Fruit fly (Drosophila melanogaster) whole organism, embryonic: ENCODE results near the gene ftz-f1.
A peak's percentile ranks its signal among the peaks of the same experiment; 100 is the strongest.

Experiments
- C15 ChIP-seq: fragments of 200-800 bp; sonication (Bioruptor generic); IDR thresholded peaks from 3 replicates; pipeline ENCODE4 v1.3.6; 2022; ENCODE audit warnings: missing biosample characterization, missing genetic modification characterization
- CG10147 ChIP-seq: fragments of 200-800 bp; sonication (Bioruptor generic); optimal IDR thresholded peaks from 2 replicates; lab custom pipeline; 2019; ENCODE audit warnings: missing biosample characterization, mild to moderate bottlenecking, missing genetic modification characterization, moderate library complexity
- CG10565 ChIP-seq: fragments of 200-800 bp; sonication (Bioruptor generic); optimal IDR thresholded peaks from 3 replicates; lab custom pipeline; 2016; ENCODE audit warnings: missing biosample characterization, mild to moderate bottlenecking, missing genetic modification characterization
- CG12942 ChIP-seq: fragments of 200-800 bp; sonication (Bioruptor generic); optimal IDR thresholded peaks from 3 replicates; lab custom pipeline; 2016; ENCODE audit warnings: missing biosample characterization, missing genetic modification characterization
- CG1647 ChIP-seq: fragments of 200-800 bp; sonication (Bioruptor generic); optimal IDR thresholded peaks from 3 replicates; lab custom pipeline; 2016; ENCODE audit warnings: missing biosample characterization, missing genetic modification characterization
- CG17568 ChIP-seq: fragments of 200-800 bp; sonication (Bioruptor generic); optimal IDR thresholded peaks from 2 replicates; lab custom pipeline; 2018; ENCODE audit warnings: missing biosample characterization, mild to moderate bottlenecking, missing genetic modification characterization, moderate library complexity
- CG1832 ChIP-seq: fragments of 200-800 bp; sonication (Bioruptor generic); optimal IDR thresholded peaks from 2 replicates; lab custom pipeline; 2017; ENCODE audit warnings: missing biosample characterization, mild to moderate bottlenecking, missing genetic modification characterization, inconsistent platforms
- CG2202 ChIP-seq: fragments of 200-800 bp; sonication (Bioruptor generic); optimal IDR thresholded peaks from 2 replicates; lab custom pipeline; 2018; ENCODE audit warnings: missing biosample characterization, mild to moderate bottlenecking, missing genetic modification characterization
- CG2678 ChIP-seq: fragments of 200-800 bp; sonication (Bioruptor generic); optimal IDR thresholded peaks from 3 replicates; lab custom pipeline; 2019; ENCODE audit warnings: missing biosample characterization, mild to moderate bottlenecking, missing genetic modification characterization, moderate library complexity
- CG32767 ChIP-seq: fragments of 200-800 bp; sonication (Bioruptor generic); IDR thresholded peaks from 2 replicates; pipeline ENCODE4 v1.3.6; 2022; ENCODE audit warnings: missing biosample characterization, missing genetic modification characterization
- CG3995 ChIP-seq: fragments of 200-800 bp; sonication (Bioruptor generic); optimal IDR thresholded peaks from 3 replicates; lab custom pipeline; 2016; ENCODE audit warnings: missing biosample characterization, missing genetic modification characterization
- CG7963 ChIP-seq: fragments of 200-800 bp; sonication (Bioruptor generic); IDR thresholded peaks from 3 replicates; pipeline ENCODE4 v1.3.6; 2022; ENCODE audit warnings: missing biosample characterization, missing genetic modification characterization; ENCODE audit not compliant: partially characterized antibody
- CG8359 ChIP-seq: fragments of 200-800 bp; sonication (Bioruptor generic); optimal IDR thresholded peaks from 2 replicates; lab custom pipeline; 2017; ENCODE audit warnings: missing biosample characterization, mild to moderate bottlenecking, missing genetic modification characterization, borderline replicate concordance
- HLH4C ChIP-seq: fragments of 200-800 bp; sonication (Bioruptor generic); IDR thresholded peaks from 3 replicates; pipeline ENCODE4 v1.3.6; 2022; ENCODE audit warnings: missing biosample characterization, missing genetic modification characterization; ENCODE audit not compliant: partially characterized antibody
- Hr51 ChIP-seq, 2 experiments: fragments of 200-800 bp; sonication (Bioruptor generic); optimal IDR thresholded peaks; 2 replicates in 1 of 2; 3 replicates in 1 of 2; lab custom pipeline; 2016 to 2018; ENCODE audit warnings: missing biosample characterization in 2 of 2, missing genetic modification characterization in 2 of 2, mild to moderate bottlenecking in 1 of 2, moderate library complexity in 1 of 2
- Nf-YB ChIP-seq: fragments of 200-800 bp; sonication (Bioruptor generic); optimal IDR thresholded peaks from 3 replicates; lab custom pipeline; 2019; ENCODE audit warnings: missing biosample characterization, mild to moderate bottlenecking, missing genetic modification characterization, moderate library complexity
- Pdp1 ChIP-seq, 2 experiments: fragments of 200-800 bp; sonication (Bioruptor generic); optimal IDR thresholded peaks; 3 replicates each; lab custom pipeline; 2016; ENCODE audit warnings: missing biosample characterization in 2 of 2, missing genetic modification characterization in 2 of 2, mild to moderate bottlenecking in 1 of 2, moderate library complexity in 1 of 2
- Ptx1 ChIP-seq: fragments of 200-800 bp; sonication (Bioruptor generic); IDR thresholded peaks from 2 replicates; pipeline ENCODE4 v1.3.6; 2022; ENCODE audit warnings: missing biosample characterization, missing genetic modification characterization
- Sry-δ ChIP-seq: fragments of 200-800 bp; sonication (Bioruptor generic); optimal IDR thresholded peaks from 2 replicates; lab custom pipeline; 2016; ENCODE audit warnings: missing biosample characterization, missing genetic modification characterization
- caup ChIP-seq: fragments of 200-800 bp; sonication (Bioruptor generic); optimal IDR thresholded peaks from 3 replicates; lab custom pipeline; 2017; ENCODE audit warnings: missing biosample characterization, mild to moderate bottlenecking, missing genetic modification characterization, moderate library complexity; ENCODE audit not compliant: severe bottlenecking
- exex ChIP-seq: fragments of 200-800 bp; sonication (Bioruptor generic); optimal IDR thresholded peaks from 4 replicates; lab custom pipeline; 2018; ENCODE audit warnings: missing biosample characterization, mild to moderate bottlenecking, missing genetic modification characterization, moderate library complexity
- grn ChIP-seq: fragments of 200-800 bp; sonication (Bioruptor generic); optimal IDR thresholded peaks from 3 replicates; lab custom pipeline; 2017; ENCODE audit warnings: missing biosample characterization, missing genetic modification characterization
- knrl ChIP-seq: fragments of 200-800 bp; sonication (Bioruptor generic); IDR thresholded peaks from 3 replicates; pipeline ENCODE4 v1.3.6; 2022; ENCODE audit warnings: missing biosample characterization, missing genetic modification characterization; ENCODE audit not compliant: partially characterized antibody
- lilli ChIP-seq: fragments of 200-800 bp; sonication (Bioruptor generic); optimal IDR thresholded peaks from 3 replicates; lab custom pipeline; 2016; ENCODE audit warnings: missing biosample characterization, missing genetic modification characterization
- nau ChIP-seq: fragments of 200-800 bp; sonication (Bioruptor generic); optimal IDR thresholded peaks from 3 replicates; lab custom pipeline; 2017; ENCODE audit warnings: missing biosample characterization, mild to moderate bottlenecking, missing genetic modification characterization, missing genetic modification reagents
- nom ChIP-seq: fragments of 200-800 bp; sonication (Bioruptor generic); optimal IDR thresholded peaks from 2 replicates; lab custom pipeline; 2017; ENCODE audit warnings: missing biosample characterization, missing genetic modification characterization, mild to moderate bottlenecking, moderate library complexity, missing genetic modification reagents
- p53 ChIP-seq: fragments of 200-800 bp; sonication (Bioruptor generic); optimal IDR thresholded peaks from 2 replicates; lab custom pipeline; 2016; ENCODE audit warnings: missing biosample characterization, missing genetic modification characterization
- psq ChIP-seq: fragments of 200-800 bp; sonication (Bioruptor generic); optimal IDR thresholded peaks from 2 replicates; lab custom pipeline; 2017; ENCODE audit warnings: missing biosample characterization, missing genetic modification characterization
- sd ChIP-seq: fragments of 200-800 bp; sonication (Bioruptor generic); optimal IDR thresholded peaks from 3 replicates; lab custom pipeline; 2018; ENCODE audit warnings: missing biosample characterization, mild to moderate bottlenecking, missing genetic modification characterization, moderate library complexity
- sisA ChIP-seq: fragments of 200-800 bp; sonication (Bioruptor generic); IDR thresholded peaks from 2 replicates; pipeline ENCODE4 v1.3.6; 2022; ENCODE audit warnings: missing biosample characterization, missing genetic modification characterization
- sug ChIP-seq: fragments of 200-800 bp; optimal IDR thresholded peaks from 2 replicates; lab custom pipeline; 2019; ENCODE audit warnings: missing biosample characterization, mild to moderate bottlenecking, missing genetic modification characterization, moderate library complexity
- tin ChIP-seq: fragments of 200-800 bp; sonication (Bioruptor generic); optimal IDR thresholded peaks from 3 replicates; lab custom pipeline; 2016; ENCODE audit warnings: missing biosample characterization, missing genetic modification characterization
- trem ChIP-seq: fragments of 200-800 bp; optimal IDR thresholded peaks from 3 replicates; lab custom pipeline; 2019; ENCODE audit warnings: missing biosample characterization, mild to moderate bottlenecking, missing genetic modification characterization, moderate library complexity
- vvl ChIP-seq: fragments of 200-800 bp; sonication (Bioruptor generic); IDR thresholded peaks from 2 replicates; pipeline ENCODE4 v1.3.6; 2022; ENCODE audit warnings: missing biosample characterization, missing genetic modification characterization

Gene ftz-f1

DNA sequence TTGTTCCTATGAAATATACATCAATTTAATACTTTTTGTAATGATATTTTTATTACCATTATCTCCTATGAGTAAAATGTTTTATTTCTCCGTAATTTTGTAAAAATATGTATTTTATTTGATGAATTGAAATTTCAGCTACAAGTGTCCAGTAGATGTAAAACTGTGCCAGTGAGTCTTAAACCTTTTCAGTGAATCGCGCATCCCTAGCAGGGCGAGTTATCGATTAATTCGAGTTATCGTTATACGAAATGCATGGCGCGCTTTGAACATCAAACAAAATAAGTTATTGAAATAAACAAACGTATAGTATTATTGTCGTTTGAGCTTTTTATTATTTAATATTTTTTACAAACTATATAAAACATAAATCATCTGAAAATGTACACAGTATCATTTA lies 27.2 kb upstream of the ftz-f1 start (continued):
- no peak for TF ChIP-seq sisA
- TF ChIP-seq Nf-YB = no peak
- TF ChIP-seq CG17568 (GFP tag; lab: Kevin White, UChicago) = no peak
- TF ChIP-seq HLH4C (GFP tag; lab: Robert Waterston, UW) = peak; percentile 78
- TF ChIP-seq nau (GFP tag; lab: Kevin White, UChicago) = no peak
- no peak for TF ChIP-seq sd (tag; lab: Kevin White, UChicago)
- TF ChIP-seq psq = no peak
- no peak for TF ChIP-seq tin
- no peak for TF ChIP-seq CG1832 (GFP tag; lab: Kevin White, UChicago)
- TF ChIP-seq lilli (GFP tag; lab: Kevin White, UChicago) = peak; percentile 8
- no peak for TF ChIP-seq p53
- TF ChIP-seq Hr51 (GFP tag; optimal IDR thresholded peaks at IDR 0.05; lab: Kevin White, UChicago) = no peak
- TF ChIP-seq Ptx1 = no peak
- no peak for TF ChIP-seq vvl
- peak; percentile 88 for TF ChIP-seq Sry-δ (GFP tag; lab: Kevin White, UChicago)
- no peak for TF ChIP-seq CG1647 (GFP tag; lab: Kevin White, UChicago)
- TF ChIP-seq CG8359 (GFP tag; lab: Kevin White, UChicago) = no peak
- no peak for TF ChIP-seq CG10147 (GFP tag; lab: Kevin White, UChicago)
- peak; percentile 59 for TF ChIP-seq CG7963 (GFP tag; lab: Robert Waterston, UW)
- TF ChIP-seq CG2678 (tag; lab: Kevin White, UChicago) = no peak

DNA sequence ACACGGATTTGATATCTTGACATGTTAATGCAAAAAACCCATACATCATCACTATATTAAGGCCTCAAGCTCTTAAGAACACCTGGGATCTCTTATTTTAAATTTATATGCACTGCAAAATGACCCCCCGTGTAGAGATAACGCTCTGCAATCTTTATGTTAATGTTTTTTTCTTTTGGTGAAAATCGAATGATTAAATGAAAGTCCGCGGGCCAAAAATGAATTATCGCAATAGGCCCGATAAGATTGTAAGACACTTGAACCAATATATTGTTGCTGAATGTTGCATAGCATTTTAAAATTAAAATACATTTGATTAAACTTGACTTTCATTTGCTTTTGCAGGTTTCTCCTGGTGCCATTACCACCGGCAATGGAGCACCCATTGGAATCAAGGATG lies 24.9 kb upstream of the ftz-f1 start:
- no peak for TF ChIP-seq trem (tag; lab: Kevin White, UChicago)
- no peak for TF ChIP-seq CG12942 (GFP tag; lab: Kevin White, UChicago)
- TF ChIP-seq CG2202 (tag; lab: Kevin White, UChicago) = no peak
- no peak for TF ChIP-seq CG32767
- TF ChIP-seq CG10565 (GFP tag; lab: Kevin White, UChicago) = no peak
- peak; percentile 93 for TF ChIP-seq sug (tag; lab: Kevin White, UChicago)
- peak; percentile 35 for TF ChIP-seq exex (tag; lab: Kevin White, UChicago)
- TF ChIP-seq, all 482 proteins: peak for 2

DNA sequence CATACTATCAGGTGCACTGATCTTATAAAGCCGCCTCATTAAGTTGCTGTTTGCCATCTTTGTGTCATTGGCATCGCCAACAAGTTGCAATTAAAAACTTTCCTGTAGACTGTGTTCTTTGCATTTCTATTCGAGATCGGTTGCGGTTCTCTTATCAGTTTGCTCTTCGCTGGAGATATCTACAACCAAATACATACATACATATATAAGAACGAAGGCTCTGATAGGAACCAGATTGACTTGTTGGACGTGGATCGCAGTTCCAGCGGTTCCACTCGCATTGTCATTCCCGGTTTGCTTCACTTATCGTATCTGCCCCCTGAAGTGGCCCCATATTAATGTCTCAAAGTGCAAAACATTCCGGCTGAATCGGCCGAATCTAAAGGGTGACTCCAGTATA lies 23.7 kb upstream of the ftz-f1 start:
- TF ChIP-seq CG3995 (GFP tag; lab: Kevin White, UChicago) = no peak
- no peak for TF ChIP-seq Hr51 (GFP tag; optimal IDR thresholded peaks at IDR 0.05; lab: Kevin White, UChicago)
- TF ChIP-seq caup (GFP tag; lab: Kevin White, UChicago) = no peak
- peak; percentile 13 for TF ChIP-seq grn (GFP tag; lab: Kevin White, UChicago)
- TF ChIP-seq nom (GFP tag; lab: Kevin White, UChicago) = peak; percentile 57
- TF ChIP-seq knrl = no peak

DNA sequence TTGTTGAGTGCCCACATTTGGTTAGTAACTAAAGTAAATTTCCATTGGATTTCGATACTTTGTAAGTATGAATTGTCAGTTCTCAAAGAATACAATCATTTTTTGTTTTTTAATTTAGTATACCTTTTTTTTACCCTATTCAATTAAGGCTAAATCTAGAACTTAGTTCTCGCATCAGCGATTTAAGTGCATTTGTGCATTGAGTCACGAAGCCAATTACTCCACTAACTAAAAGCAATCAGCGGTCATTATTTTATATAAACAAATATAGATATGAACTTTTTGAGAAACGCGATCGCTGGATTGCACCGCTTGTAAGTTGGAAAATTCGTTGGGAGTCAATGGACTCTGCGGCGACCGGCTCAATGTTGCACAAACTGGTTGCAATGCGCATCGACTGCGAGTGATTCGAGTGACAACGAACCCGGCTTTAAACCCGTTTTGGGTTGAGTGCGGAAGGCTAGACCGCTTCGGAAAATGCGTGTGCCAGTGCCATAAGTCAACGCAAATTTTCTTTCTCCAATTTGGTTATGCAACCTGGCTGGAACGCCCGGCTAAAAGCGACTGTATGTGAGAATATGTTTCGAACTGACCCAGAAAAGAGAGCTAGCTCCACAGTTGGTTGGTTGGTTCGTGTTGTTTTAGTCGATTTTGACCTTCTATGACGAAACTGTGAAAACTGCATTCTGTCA lies 22.9 kb upstream of the ftz-f1 start:
- TF ChIP-seq Pdp1 (GFP tag; optimal IDR thresholded peaks at IDR 0.05; lab: Kevin White, UChicago) (peak in 1 of 2 experiments; percentile 71), C15 (GFP tag; lab: Robert Waterston, UW) (no peak)
